Fruit fly (Drosophila melanogaster): ENCODE data around the gene dan.

dan gene

DNA sequence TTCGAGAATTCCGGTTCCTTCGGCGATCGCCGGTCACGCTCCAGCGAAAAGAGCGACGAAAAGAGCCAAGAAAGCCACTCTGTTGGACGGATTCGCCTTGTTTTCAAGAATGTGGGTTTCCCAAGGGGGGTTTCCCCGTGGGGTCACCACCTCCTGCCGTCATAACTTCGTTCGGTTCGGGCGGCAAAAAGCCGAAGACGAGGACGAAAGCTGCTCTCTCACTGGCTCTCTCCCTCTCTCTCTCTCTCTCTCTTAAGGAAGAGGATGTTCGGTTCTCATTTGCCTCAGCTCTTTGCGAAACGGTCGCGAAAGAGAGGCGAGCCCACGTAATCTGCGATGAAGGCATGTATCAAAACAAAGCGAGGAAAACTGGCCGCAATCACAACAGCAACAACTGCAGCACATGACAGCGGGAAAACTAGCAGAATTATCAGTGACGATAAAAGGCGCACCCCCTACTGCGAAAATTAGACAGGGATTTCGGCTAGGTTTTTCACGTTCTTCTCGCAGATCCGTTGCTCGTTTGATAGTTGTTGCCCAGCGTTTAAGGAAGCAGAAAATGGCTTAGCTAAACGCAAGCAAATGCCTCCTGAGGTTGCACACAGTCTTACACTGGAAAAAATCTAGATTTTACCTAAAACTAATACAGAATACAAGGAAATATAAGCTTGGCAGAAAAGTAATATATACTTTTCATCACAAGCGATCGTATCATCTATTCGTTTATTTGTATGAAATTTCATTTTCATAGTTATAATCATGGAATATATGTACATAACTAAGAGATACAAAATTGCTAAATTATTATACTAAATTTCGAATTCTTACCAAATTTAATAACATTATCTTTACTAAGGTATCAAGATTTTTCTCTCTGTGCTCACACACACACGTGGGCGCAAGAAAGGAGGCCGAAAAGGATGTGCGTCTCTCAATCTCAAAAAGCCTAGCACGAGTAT is at the start of gene dan:
Gene dan (plus strand): TSS at position 900 of the 959 bp plus-strand sequence.
- TF ChIP-seq GATAe (GFP tag; conservative IDR thresholded peaks at IDR 0.05) (no peak), cad (GFP tag; optimal IDR thresholded peaks at IDR 0.05) (no peak), gsb-n (tag; optimal IDR thresholded peaks at IDR 0.05) (peak; percentile 43), CG2712 (tag; optimal IDR thresholded peaks at IDR 0.05) (peak; percentile 66), CG11723 (GFP tag; optimal IDR thresholded peaks at IDR 0.05) (no peak), sob (GFP tag; IDR thresholded peaks at IDR 0.05) (no peak), CG7963 (GFP tag; IDR thresholded peaks at IDR 0.05; ENCODE audit: partially characterized antibody) (no peak), unpg (GFP tag; optimal IDR thresholded peaks at IDR 0.05) (peak; percentile 44), Nf-YB (GFP tag; optimal IDR thresholded peaks at IDR 0.05) (no peak), CG1832 (GFP tag; optimal IDR thresholded peaks at IDR 0.05) (peak; percentile 11), CG11504 (tag; optimal IDR thresholded peaks at IDR 0.05) (peak; percentile 64), CG2116 (GFP tag; optimal IDR thresholded peaks at IDR 0.05) (no peak), ken (GFP tag; IDR thresholded peaks at IDR 0.05) (no peak), dimm (GFP tag; IDR thresholded peaks at IDR 0.05) (no peak), Tbp (GFP tag; optimal IDR thresholded peaks at IDR 0.05) (no peak), CG16813 (GFP tag; IDR thresholded peaks at IDR 0.05; ENCODE audit: partially characterized antibody) (no peak), CG11696 (GFP tag; IDR thresholded peaks at IDR 0.05) (no peak), Antp (GFP tag; optimal IDR thresholded peaks at IDR 0.05) (no peak), emc (GFP tag; optimal IDR thresholded peaks at IDR 0.05) (no peak), BtbVII (GFP tag; optimal IDR thresholded peaks at IDR 0.05) (no peak), Hr51 (GFP tag; optimal IDR thresholded peaks at IDR 0.05) (peak in 1 of 2 experiments; percentile 48), CG9876 (GFP tag; optimal IDR thresholded peaks at IDR 0.05) (no peak), CG8478 (optimal IDR thresholded peaks at IDR 0.05) (no peak), Hsf (GFP tag; optimal IDR thresholded peaks at IDR 0.05) (no peak), cg (GFP tag; optimal IDR thresholded peaks at IDR 0.05) (no peak), kni (GFP tag; optimal IDR thresholded peaks at IDR 0.05) (no peak), CG31388 (GFP tag; optimal IDR thresholded peaks at IDR 0.05) (no peak), NfI (GFP tag; optimal IDR thresholded peaks at IDR 0.05) (no peak), bowl (GFP tag; IDR thresholded peaks at IDR 0.05) (no peak), Max (GFP tag; optimal IDR thresholded peaks at IDR 0.05) (no peak), NFAT (GFP tag; IDR thresholded peaks at IDR 0.05) (no peak), D19A (tag; optimal IDR thresholded peaks at IDR 0.05) (peak; percentile 39), Hr3 (GFP tag; optimal IDR thresholded peaks at IDR 0.05) (peak; percentile 48), mam (GFP tag; optimal IDR thresholded peaks at IDR 0.05) (no peak), dmrt99B (tag; optimal IDR thresholded peaks at IDR 0.05) (peak; percentile 53), CG4820 (GFP tag; optimal IDR thresholded peaks at IDR 0.05) (peak; percentile 24), CG33213 (GFP tag; optimal IDR thresholded peaks at IDR 0.05) (no peak), fd64A (GFP tag; optimal IDR thresholded peaks at IDR 0.05) (no peak), odd (GFP tag; optimal IDR thresholded peaks at IDR 0.05) (peak; percentile 5), grn (GFP tag; optimal IDR thresholded peaks at IDR 0.05) (no peak), lbe (GFP tag; optimal IDR thresholded peaks at IDR 0.05) (no peak), org-1 (GFP tag; optimal IDR thresholded peaks at IDR 0.05) (peak; percentile 27), kah (GFP tag; optimal IDR thresholded peaks at IDR 0.05) (no peak), CG9797 (GFP tag; optimal IDR thresholded peaks at IDR 0.05) (no peak), dysf (GFP tag; IDR thresholded peaks at IDR 0.05) (0 out of 3 replicates have a peak, but pooled peaks have one; percentile 38), lilli (GFP tag; optimal IDR thresholded peaks at IDR 0.05) (no peak), Eip74EF (GFP tag; optimal IDR thresholded peaks at IDR 0.05) (no peak), Oaz (GFP tag; IDR thresholded peaks at IDR 0.05) (no peak), CG15514 (GFP tag; optimal IDR thresholded peaks at IDR 0.05) (no peak)

Data from whole organism, embryonic.